Worm (Caenorhabditis elegans) whole organism, mixed stage, embryonic: ENCODE results near the gene sun-1.

ENCODE experiments used
- M03D4.4 ChIP-seq: sonication (generic microtip); optimal IDR thresholded peaks from 2 replicates; lab custom pipeline; 2017; ENCODE audit warnings: mild to moderate bottlenecking, missing genetic modification characterization, missing compliant biosample characterization
- bed-3 ChIP-seq: fragments of 200-800 bp; sonication (Bioruptor generic); optimal IDR thresholded peaks from 3 replicates; lab custom pipeline; 2018; ENCODE audit warnings: mild to moderate bottlenecking, missing genetic modification characterization, moderate library complexity, missing compliant biosample characterization
- blmp-1 ChIP-seq: fragments of 150-350 bp; optimal IDR thresholded peaks from 2 replicates; lab custom pipeline; 2014; ENCODE audit warnings: missing biosample characterization, missing genetic modification characterization
- ceh-39 ChIP-seq: fragments of 150-350 bp; optimal IDR thresholded peaks from 2 replicates; lab custom pipeline; 2014; ENCODE audit warnings: missing biosample characterization, missing genetic modification characterization
- ceh-43 ChIP-seq: fragments of 200-800 bp; sonication (Bioruptor generic); optimal IDR thresholded peaks from 2 replicates; lab custom pipeline; 2018; ENCODE audit warnings: mild to moderate bottlenecking, missing genetic modification characterization, moderate library complexity, missing compliant biosample characterization
- ceh-83 ChIP-seq: fragments of 200-800 bp; sonication (Bioruptor generic); optimal IDR thresholded peaks from 2 replicates; lab custom pipeline; 2018; ENCODE audit warnings: mild to moderate bottlenecking, missing genetic modification characterization, missing compliant biosample characterization
- ces-1 ChIP-seq: fragments of 150-350 bp; optimal IDR thresholded peaks from 2 replicates; lab custom pipeline; 2014; ENCODE audit warnings: missing biosample characterization, missing genetic modification reagents, missing genetic modification characterization
- cnd-1 ChIP-seq: fragments of 200-800 bp; sonication (Bioruptor generic); optimal IDR thresholded peaks from 2 replicates; lab custom pipeline; 2018; ENCODE audit warnings: mild to moderate bottlenecking, missing genetic modification characterization, missing compliant biosample characterization
- drap-1 ChIP-seq: fragments of 200-800 bp; sonication (Bioruptor generic); optimal IDR thresholded peaks from 3 replicates; lab custom pipeline; 2018; ENCODE audit warnings: mild to moderate bottlenecking, missing genetic modification characterization, missing compliant biosample characterization
- elt-1 ChIP-seq: sonication (generic microtip); optimal IDR thresholded peaks from 2 replicates; lab custom pipeline; 2017; ENCODE audit warnings: missing genetic modification characterization, mild to moderate bottlenecking, missing compliant biosample characterization, antibody characterized with exemption, moderate library complexity, borderline replicate concordance; ENCODE audit not compliant: insufficient read depth
- elt-3 ChIP-seq: fragments of 150-350 bp; optimal IDR thresholded peaks from 2 replicates; lab custom pipeline; 2014; ENCODE audit warnings: missing biosample characterization, missing genetic modification characterization
- flh-1 ChIP-seq: fragments of 200-800 bp; sonication (Bioruptor generic); optimal IDR thresholded peaks from 2 replicates; lab custom pipeline; 2018; ENCODE audit warnings: mild to moderate bottlenecking, missing genetic modification characterization, moderate library complexity, missing compliant biosample characterization
- ham-2 ChIP-seq: fragments of 200-800 bp; sonication (Bioruptor generic); optimal IDR thresholded peaks from 2 replicates; lab custom pipeline; 2018; ENCODE audit warnings: mild to moderate bottlenecking, missing genetic modification characterization, missing compliant biosample characterization
- hlh-1 ChIP-seq: fragments of 150-350 bp; optimal IDR thresholded peaks from 2 replicates; lab custom pipeline; 2014; ENCODE audit warnings: missing biosample characterization, missing genetic modification reagents, missing genetic modification characterization
- lin-13 ChIP-seq: fragments of 150-350 bp; optimal IDR thresholded peaks from 2 replicates; lab custom pipeline; 2014; ENCODE audit warnings: missing biosample characterization, missing genetic modification characterization
- lin-32 ChIP-seq: fragments of 200-800 bp; sonication (Bioruptor generic); optimal IDR thresholded peaks from 2 replicates; lab custom pipeline; 2018; ENCODE audit warnings: mild to moderate bottlenecking, missing genetic modification characterization, missing compliant biosample characterization
- lsy-2 ChIP-seq: fragments of 150-350 bp; optimal IDR thresholded peaks from 2 replicates; lab custom pipeline; 2014; ENCODE audit warnings: missing biosample characterization, missing genetic modification characterization
- mab-5 ChIP-seq: fragments of 150-350 bp; optimal IDR thresholded peaks from 2 replicates; lab custom pipeline; 2014; ENCODE audit warnings: missing biosample characterization, missing genetic modification characterization
- mep-1 ChIP-seq: fragments of 150-350 bp; optimal IDR thresholded peaks from 2 replicates; lab custom pipeline; 2017; ENCODE audit warnings: missing biosample characterization, missing genetic modification reagents, missing genetic modification characterization, inconsistent platforms
- mls-2 ChIP-seq: sonication (generic microtip); optimal IDR thresholded peaks from 2 replicates; lab custom pipeline; 2016; ENCODE audit warnings: mild to moderate bottlenecking, missing genetic modification characterization, moderate library complexity, missing compliant biosample characterization
- nhr-12 ChIP-seq: fragments of 150-350 bp; optimal IDR thresholded peaks from 2 replicates; lab custom pipeline; 2014; ENCODE audit warnings: missing biosample characterization, missing genetic modification characterization
- nhr-2 ChIP-seq: fragments of 150-350 bp; optimal IDR thresholded peaks from 2 replicates; lab custom pipeline; 2014; ENCODE audit warnings: missing biosample characterization, missing genetic modification characterization
- nhr-237 ChIP-seq: fragments of 150-350 bp; optimal IDR thresholded peaks from 2 replicates; lab custom pipeline; 2014; ENCODE audit warnings: missing biosample characterization, missing genetic modification characterization
- nhr-28 ChIP-seq: fragments of 150-350 bp; optimal IDR thresholded peaks from 2 replicates; lab custom pipeline; 2014; ENCODE audit warnings: missing biosample characterization, missing genetic modification characterization
- nhr-76 ChIP-seq: sonication (generic microtip); optimal IDR thresholded peaks from 2 replicates; lab custom pipeline; 2017; ENCODE audit warnings: missing biosample characterization, missing genetic modification characterization
- pha-4 ChIP-seq: fragments of 150-350 bp; optimal IDR thresholded peaks from 2 replicates; lab custom pipeline; 2018; ENCODE audit warnings: missing biosample characterization, missing genetic modification reagents, missing genetic modification characterization
- sem-2 ChIP-seq: fragments of 200-800 bp; sonication (Bioruptor generic); optimal IDR thresholded peaks from 2 replicates; lab custom pipeline; 2018; ENCODE audit warnings: mild to moderate bottlenecking, missing genetic modification characterization, missing compliant biosample characterization
- snpc-4 ChIP-seq: fragments of 150-350 bp; optimal IDR thresholded peaks from 2 replicates; lab custom pipeline; 2014; ENCODE audit warnings: missing biosample characterization, missing genetic modification characterization
- sptf-1 ChIP-seq: sonication (generic microtip); optimal IDR thresholded peaks from 2 replicates; lab custom pipeline; 2017; ENCODE audit warnings: mild to moderate bottlenecking, missing genetic modification characterization, moderate library complexity, missing compliant biosample characterization
- tbx-8 ChIP-seq: fragments of 200-800 bp; sonication (Bioruptor generic); optimal IDR thresholded peaks from 2 replicates; lab custom pipeline; 2018; ENCODE audit warnings: mild to moderate bottlenecking, missing genetic modification characterization, moderate library complexity, missing compliant biosample characterization
- unc-120 ChIP-seq: sonication (generic microtip); optimal IDR thresholded peaks from 2 replicates; lab custom pipeline; 2017; ENCODE audit warnings: missing genetic modification characterization, missing compliant biosample characterization; ENCODE audit not compliant: poor library complexity, severe bottlenecking
- unc-39 ChIP-seq: fragments of 150-350 bp; optimal IDR thresholded peaks from 2 replicates; lab custom pipeline; 2014; ENCODE audit warnings: missing biosample characterization, missing genetic modification characterization
- unc-62 ChIP-seq: fragments of 150-350 bp; optimal IDR thresholded peaks from 2 replicates; lab custom pipeline; 2014; ENCODE audit warnings: missing biosample characterization, missing genetic modification reagents, missing genetic modification characterization
- zip-8 ChIP-seq: fragments of 150-350 bp; optimal IDR thresholded peaks from 2 replicates; lab custom pipeline; 2014; ENCODE audit warnings: missing biosample characterization, missing genetic modification characterization
- ztf-11 ChIP-seq: fragments of 150-350 bp; optimal IDR thresholded peaks from 2 replicates; lab custom pipeline; 2014; ENCODE audit warnings: missing biosample characterization, missing genetic modification characterization

sun-1 gene

DNA sequence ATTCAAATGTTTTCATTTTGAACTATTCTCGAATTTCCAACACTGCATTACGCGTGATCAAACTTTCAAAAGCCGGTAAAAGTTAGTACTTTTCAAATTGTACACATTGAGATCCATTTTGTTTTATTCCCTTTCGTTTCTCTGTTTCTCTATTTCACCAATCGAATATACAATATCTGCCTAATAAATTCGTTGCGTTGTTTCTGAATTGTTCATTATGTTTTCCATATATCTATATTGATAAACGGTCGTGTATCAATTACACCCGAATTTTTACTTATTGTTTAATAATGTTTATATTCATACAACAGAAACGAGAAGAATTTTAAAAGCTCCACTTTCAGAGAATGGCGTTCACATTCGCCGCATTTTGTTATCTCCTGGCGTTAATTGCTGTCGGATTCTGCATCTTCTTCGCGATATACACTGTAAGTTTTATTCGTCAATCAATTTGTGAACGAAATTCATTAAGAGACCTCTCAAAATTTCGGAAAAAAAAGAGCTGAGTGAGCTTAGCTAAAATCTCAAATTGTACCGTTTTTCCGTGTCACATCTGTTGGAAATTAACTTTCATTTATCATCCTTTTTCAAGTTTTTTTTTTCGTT lies 13.2 kb downstream of the sun-1 start, which contains the start of gene cni-1:
TSS of gene cni-1 (plus strand) at position 345 of the 606 bp plus-strand sequence.
- TF ChIP-seq hlh-1 (tag; lab: Kevin White, UChicago) (no peak), drap-1 (GFP tag; lab: Kevin White, UChicago) (no peak), ceh-83 (GFP tag; lab: Kevin White, UChicago) (no peak), ztf-11 (no peak), nhr-28 (tag; lab: Kevin White, UChicago) (no peak), lin-13 (tag; lab: Kevin White, UChicago) (no peak), blmp-1 (tag; lab: Kevin White, UChicago) (no peak), sem-2 (GFP tag; lab: Kevin White, UChicago) (no peak)
- TF ChIP-seq, all 35 proteins: peak for 0

ce11 chrV:13176814-13177213 lies 16.5 kb downstream of the sun-1 start:
- TF ChIP-seq nhr-2 (tag; lab: Kevin White, UChicago) (no peak), zip-8 (no peak), ztf-11 (no peak), unc-62 (GFP tag; lab: Kevin White, UChicago) (no peak), pha-4 (no peak), blmp-1 (tag; lab: Kevin White, UChicago) (no peak), tbx-8 (GFP tag; lab: Kevin White, UChicago) (no peak), unc-120 (tag; lab: Kevin White, UChicago) (no peak), flh-1 (no peak), ceh-83 (GFP tag; lab: Kevin White, UChicago) (no peak), M03D4.4 (no peak), nhr-28 (tag; lab: Kevin White, UChicago) (no peak), lsy-2 (tag; lab: Kevin White, UChicago) (no peak), ceh-43 (GFP tag; lab: Kevin White, UChicago) (no peak), lin-13 (tag; lab: Kevin White, UChicago) (no peak), sem-2 (GFP tag; lab: Kevin White, UChicago) (no peak), mab-5 (no peak), nhr-237 (tag; lab: Kevin White, UChicago) (no peak)

ce11 chrV:13176117-13176753 lies 17.1 kb downstream of the sun-1 start, which contains the start of gene him-17:
him-17 (plus strand) TSS chrV:13176711.
- no peak for TF ChIP-seq ceh-39 (tag; lab: Kevin White, UChicago)
- no peak for TF ChIP-seq unc-62 (GFP tag; lab: Kevin White, UChicago)
- peak; percentile 72 for TF ChIP-seq sptf-1 (tag; lab: Kevin White, UChicago)
- peak; percentile 57 for TF ChIP-seq pha-4
- TF ChIP-seq nhr-237 (tag; lab: Kevin White, UChicago) = peak; percentile 2
- peak; percentile 47 for TF ChIP-seq lin-13 (tag; lab: Kevin White, UChicago)
- TF ChIP-seq ham-2 (GFP tag; lab: Kevin White, UChicago) = peak; percentile 39
- no peak for TF ChIP-seq flh-1
- TF ChIP-seq mep-1 = peak; percentile 72
- no peak for TF ChIP-seq nhr-76 (tag; lab: Kevin White, UChicago)
- TF ChIP-seq ceh-43 (GFP tag; lab: Kevin White, UChicago) = peak; percentile 61
- TF ChIP-seq ces-1 = no peak
- peak; percentile 47 for TF ChIP-seq hlh-1 (tag; lab: Kevin White, UChicago)
- no peak for TF ChIP-seq snpc-4 (tag; lab: Kevin White, UChicago)
- no peak for TF ChIP-seq tbx-8 (GFP tag; lab: Kevin White, UChicago)
- TF ChIP-seq mab-5 = peak; percentile 65
- TF ChIP-seq unc-39 (tag; lab: Kevin White, UChicago) = no peak
- no peak for TF ChIP-seq elt-3 (tag; lab: Kevin White, UChicago)
- TF ChIP-seq zip-8 = no peak
- TF ChIP-seq ceh-83 (GFP tag; lab: Kevin White, UChicago) = peak; percentile 19
- no peak for TF ChIP-seq nhr-2 (tag; lab: Kevin White, UChicago)
- peak; percentile 44 for TF ChIP-seq cnd-1 (tag; lab: Kevin White, UChicago)
- no peak for TF ChIP-seq nhr-12 (tag; lab: Kevin White, UChicago)
- peak; percentile 2 for TF ChIP-seq lsy-2 (tag; lab: Kevin White, UChicago)
- TF ChIP-seq ztf-11 = peak; percentile 27
- no peak for TF ChIP-seq nhr-28 (tag; lab: Kevin White, UChicago)
- no peak for TF ChIP-seq lin-32 (GFP tag; lab: Kevin White, UChicago)
- TF ChIP-seq blmp-1 (tag; lab: Kevin White, UChicago) = no peak
- peak; percentile 85 for TF ChIP-seq mls-2 (tag; lab: Kevin White, UChicago)
- peak; percentile 49 for TF ChIP-seq sem-2 (GFP tag; lab: Kevin White, UChicago)
- peak; percentile 43 for TF ChIP-seq unc-120 (tag; lab: Kevin White, UChicago)
- TF ChIP-seq elt-1 (tag; lab: Kevin White, UChicago) = peak; percentile 40
- TF ChIP-seq drap-1 (GFP tag; lab: Kevin White, UChicago) = peak; percentile 54
- peak; percentile 42 for TF ChIP-seq bed-3
- TF ChIP-seq M03D4.4 = peak; percentile 67
